Worm (Caenorhabditis elegans) whole organism, early embryonic: Measurements from ENCODE around the gene B0244.16.

Experiments
- B0310.2 ChIP-seq: sonication (generic microtip); optimal IDR thresholded peaks from 2 replicates; lab custom pipeline; 2016; ENCODE audit warnings: mild to moderate bottlenecking, missing genetic modification characterization, missing compliant biosample characterization
- ama-1 ChIP-seq: fragments of 150-350 bp; optimal IDR thresholded peaks from 2 replicates; lab custom pipeline; 2014
- hmg-4 ChIP-seq: fragments of 200-800 bp; sonication (Bioruptor generic); optimal IDR thresholded peaks from 2 replicates; lab custom pipeline; 2018; ENCODE audit warnings: mild to moderate bottlenecking, missing genetic modification characterization, missing compliant biosample characterization
- scrt-1 ChIP-seq: fragments of 200-800 bp; sonication (Bioruptor generic); IDR thresholded peaks from 2 replicates; pipeline ENCODE4 v1.3.6; 2022; ENCODE audit warnings: missing genetic modification characterization, missing compliant biosample characterization
- tbx-11 ChIP-seq: fragments of 200-800 bp; sonication (Bioruptor generic); IDR thresholded peaks from 2 replicates; pipeline ENCODE4 v1.3.6; 2022; ENCODE audit warnings: missing genetic modification characterization, missing compliant biosample characterization
- tra-4 ChIP-seq: sonication (generic microtip); optimal IDR thresholded peaks from 2 replicates; lab custom pipeline; 2017; ENCODE audit warnings: missing genetic modification characterization, missing compliant biosample characterization

DNA sequence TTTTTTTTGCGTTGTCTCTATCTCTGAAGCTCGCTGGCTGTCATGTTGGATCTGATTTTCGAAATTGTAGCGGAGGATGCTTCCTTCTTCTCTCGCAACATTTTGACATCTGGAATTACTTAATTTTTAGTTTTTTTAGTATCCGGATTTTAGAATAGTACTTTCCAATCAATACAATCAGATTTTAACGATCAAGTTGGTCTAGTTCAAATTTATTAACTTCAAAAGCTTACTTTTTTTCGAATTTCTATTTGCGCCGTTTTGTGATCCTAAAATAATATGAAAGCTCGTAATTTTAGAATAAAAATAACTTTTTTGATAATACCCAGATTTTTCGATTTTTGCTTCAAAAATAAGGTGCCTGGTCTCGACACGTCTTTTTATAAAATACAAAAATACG, 30.7 kb upstream of the B0244.16 start, which contains the start of gene B0336.12:
- no peak for TF ChIP-seq tra-4 (tag; lab: Kevin White, UChicago)
- TF ChIP-seq ama-1 (lab: Kevin White, UChicago) = no peak
- TF ChIP-seq tbx-11 (GFP tag; lab: Robert Waterston, UW) = no peak
- TF ChIP-seq B0310.2 = no peak
- no peak for TF ChIP-seq scrt-1 (GFP tag; lab: Robert Waterston, UW)
- TF ChIP-seq hmg-4 (GFP tag; lab: Kevin White, UChicago) = no peak
